Worm (Caenorhabditis elegans): ENCODE data around the gene C14A4.7.

ce11 chrII:10627086-10627485 is 30.7 kb upstream of the C14A4.7 start:
- no peak for TF ChIP-seq nhr-76 (tag; optimal IDR thresholded peaks at IDR 0.05)
- no peak for TF ChIP-seq nhr-11 (tag; optimal IDR thresholded peaks at IDR 0.05)
- TF ChIP-seq ztf-11 (tag; optimal IDR thresholded peaks at IDR 0.05) = no peak
- no peak for TF ChIP-seq mml-1 (tag; optimal IDR thresholded peaks at IDR 0.05)
- TF ChIP-seq nhr-237 (tag; optimal IDR thresholded peaks at IDR 0.05) = no peak
- TF ChIP-seq unc-62 (GFP tag; optimal IDR thresholded peaks at IDR 0.05) = no peak
- TF ChIP-seq elt-3 (tag; optimal IDR thresholded peaks at IDR 0.05) = no peak
- TF ChIP-seq nhr-28 (tag; optimal IDR thresholded peaks at IDR 0.05) = no peak
- no peak for TF ChIP-seq mdl-1 (tag; optimal IDR thresholded peaks at IDR 0.05)
- no peak for TF ChIP-seq snpc-4 (tag; optimal IDR thresholded peaks at IDR 0.05)
- no peak for TF ChIP-seq ama-1 (optimal IDR thresholded peaks at IDR 0.05)
- TF ChIP-seq nhr-77 (tag; optimal IDR thresholded peaks at IDR 0.05) = no peak
- no peak for TF ChIP-seq ztf-4 (tag; optimal IDR thresholded peaks at IDR 0.05)
